Worm (Caenorhabditis elegans) whole organism, early embryonic: ENCODE measurements around the gene trx-1.

Experiments
- B0310.2 ChIP-seq: sonication (generic microtip); optimal IDR thresholded peaks from 2 replicates; lab custom pipeline; 2016; ENCODE audit warnings: mild to moderate bottlenecking, missing genetic modification characterization, missing compliant biosample characterization
- aly-1 ChIP-seq: sonication (generic microtip); optimal IDR thresholded peaks from 2 replicates; lab custom pipeline; 2016; ENCODE audit warnings: missing genetic modification characterization, missing compliant biosample characterization
- ama-1 ChIP-seq: fragments of 150-350 bp; optimal IDR thresholded peaks from 2 replicates; lab custom pipeline; 2014
- ceh-13 ChIP-seq: fragments of 200-800 bp; sonication (Bioruptor generic); optimal IDR thresholded peaks from 2 replicates; lab custom pipeline; 2018; ENCODE audit warnings: mild to moderate bottlenecking, missing genetic modification characterization, missing compliant biosample characterization
- ceh-36 ChIP-seq: sonication (generic microtip); optimal IDR thresholded peaks from 2 replicates; lab custom pipeline; 2016; ENCODE audit warnings: missing genetic modification characterization, inconsistent platforms, missing compliant biosample characterization
- flt-1 ChIP-seq: fragments of 200-800 bp; sonication (Bioruptor generic); IDR thresholded peaks from 2 replicates; pipeline ENCODE4 v1.3.6; 2022; ENCODE audit warnings: missing genetic modification characterization, missing compliant biosample characterization
- hmbx-1 ChIP-seq: sonication (generic microtip); optimal IDR thresholded peaks from 2 replicates; lab custom pipeline; 2016; ENCODE audit warnings: mild to moderate bottlenecking, missing genetic modification characterization, missing compliant biosample characterization
- hmg-4 ChIP-seq: fragments of 200-800 bp; sonication (Bioruptor generic); optimal IDR thresholded peaks from 2 replicates; lab custom pipeline; 2018; ENCODE audit warnings: mild to moderate bottlenecking, missing genetic modification characterization, missing compliant biosample characterization
- hnd-1 ChIP-seq: sonication (generic microtip); optimal IDR thresholded peaks from 2 replicates; lab custom pipeline; 2016; ENCODE audit warnings: missing genetic modification characterization, missing compliant biosample characterization
- sea-1 ChIP-seq: fragments of 200-800 bp; sonication (Bioruptor generic); conservative IDR thresholded peaks from 2 replicates; pipeline ENCODE4 v1.3.6; 2022; ENCODE audit warnings: missing genetic modification characterization, missing compliant biosample characterization
- tbx-11 ChIP-seq: fragments of 200-800 bp; sonication (Bioruptor generic); IDR thresholded peaks from 2 replicates; pipeline ENCODE4 v1.3.6; 2022; ENCODE audit warnings: missing genetic modification characterization, missing compliant biosample characterization
- tbx-37 ChIP-seq: fragments of 200-800 bp; sonication (Bioruptor generic); conservative IDR thresholded peaks from 2 replicates; pipeline ENCODE4 v1.3.6; 2022; ENCODE audit warnings: missing genetic modification reagents, missing genetic modification characterization, missing compliant biosample characterization

ce11 chrII:7704387-7704786, 49.0 kb downstream of the trx-1 start:
- TF ChIP-seq aly-1 (tag; lab: Kevin White, UChicago) (no peak), ceh-13 (GFP tag; lab: Kevin White, UChicago) (no peak), hnd-1 (tag; lab: Kevin White, UChicago) (no peak), ama-1 (lab: Kevin White, UChicago) (no peak), sea-1 (GFP tag; lab: Robert Waterston, UW) (no peak), tbx-37 (no peak), hmg-4 (GFP tag; lab: Kevin White, UChicago) (no peak), B0310.2 (tag; lab: Kevin White, UChicago) (no peak), hmbx-1 (tag; lab: Kevin White, UChicago) (no peak), tbx-11 (GFP tag; lab: Robert Waterston, UW) (no peak), flt-1 (GFP tag; lab: Robert Waterston, UW) (no peak), ceh-36 (tag; lab: Kevin White, UChicago) (no peak)
